Worm (Caenorhabditis elegans) whole organism, young adult: ENCODE data around the gene W06D11.3.

Experiments
- ama-1 ChIP-seq, 3 experiments: fragments of 150-350 bp in 1 of 3; sonication (generic microtip) in 2 of 3; optimal IDR thresholded peaks; 2 replicates each; lab custom pipeline; 2014 to 2018; ENCODE audit warnings: missing biosample characterization in 2 of 3, missing genetic modification characterization in 2 of 3, missing genetic modification reagents in 2 of 3
- bed-2 ChIP-seq: fragments of 200-800 bp; sonication (Bioruptor generic); IDR thresholded peaks from 2 replicates; pipeline ENCODE4 v1.3.6; 2022; ENCODE audit warnings: missing genetic modification reagents, missing genetic modification characterization, missing compliant biosample characterization
- ceh-100 ChIP-seq: fragments of 200-800 bp; sonication (Bioruptor generic); IDR thresholded peaks from 2 replicates; pipeline ENCODE4 v1.3.6; 2022; ENCODE audit warnings: missing genetic modification reagents, missing genetic modification characterization, missing compliant biosample characterization
- dpl-1 ChIP-seq: fragments of 150-350 bp; optimal IDR thresholded peaks from 2 replicates; lab custom pipeline; 2014; ENCODE audit warnings: missing biosample characterization, missing genetic modification reagents, missing genetic modification characterization
- fkh-3 ChIP-seq: sonication (generic microtip); optimal IDR thresholded peaks from 2 replicates; lab custom pipeline; 2016; ENCODE audit warnings: mild to moderate bottlenecking, missing genetic modification characterization, missing compliant biosample characterization
- gei-17 ChIP-seq: fragments of 200-800 bp; sonication (Bioruptor generic); optimal IDR thresholded peaks from 2 replicates; lab custom pipeline; 2018; ENCODE audit warnings: mild to moderate bottlenecking, missing genetic modification characterization, missing compliant biosample characterization
- hmg-1.2 ChIP-seq: fragments of 200-800 bp; sonication (Bioruptor generic); IDR thresholded peaks from 2 replicates; pipeline ENCODE4 v1.3.6; 2022; ENCODE audit warnings: missing genetic modification reagents, missing genetic modification characterization, missing compliant biosample characterization
- hmg-20 ChIP-seq: fragments of 200-800 bp; sonication (Bioruptor generic); IDR thresholded peaks from 2 replicates; pipeline ENCODE4 v1.3.6; 2022; ENCODE audit warnings: missing genetic modification reagents, missing genetic modification characterization, missing compliant biosample characterization
- let-526 ChIP-seq: fragments of 200-800 bp; sonication (Bioruptor generic); IDR thresholded peaks from 2 replicates; pipeline ENCODE4 v1.3.6; 2022; ENCODE audit warnings: missing genetic modification reagents, missing genetic modification characterization, missing compliant biosample characterization
- mxl-1 ChIP-seq: sonication (generic microtip); optimal IDR thresholded peaks from 2 replicates; lab custom pipeline; 2016; ENCODE audit warnings: missing genetic modification characterization, missing compliant biosample characterization
- snpc-4 ChIP-seq, 5 experiments: fragments of 150-350 bp in 1 of 5; sonication (generic microtip) in 4 of 5; optimal IDR thresholded peaks; 2 replicates each; lab custom pipeline; 2014 to 2018; ENCODE audit warnings: missing genetic modification characterization in 5 of 5, missing biosample characterization in 3 of 5, antibody characterized with exemption in 2 of 5, mild to moderate bottlenecking in 2 of 5, missing compliant biosample characterization in 2 of 5, missing genotype in 2 of 5, moderate library complexity in 2 of 5, missing genetic modification reagents in 1 of 5
- ztf-18 ChIP-seq: sonication (generic microtip); optimal IDR thresholded peaks from 2 replicates; lab custom pipeline; 2016; ENCODE audit warnings: missing genotype, mild to moderate bottlenecking, missing genetic modification characterization, missing compliant biosample characterization

- TF ChIP-seq snpc-4 (GFP tag; optimal IDR thresholded peaks at IDR 0.05; lab: Kevin White, UChicago) (no peak), snpc-4 (tag; optimal IDR thresholded peaks at IDR 0.05; lab: Kevin White, UChicago) (no peak), ceh-100 (GFP tag; lab: Robert Waterston, UW) (no peak), hmg-1.2 (GFP tag; lab: Robert Waterston, UW) (no peak), gei-17 (GFP tag; lab: Kevin White, UChicago) (no peak), dpl-1 (GFP tag; lab: Kevin White, UChicago) (no peak), hmg-20 (no peak), mxl-1 (tag; lab: Kevin White, UChicago) (no peak), fkh-3 (tag; lab: Kevin White, UChicago) (no peak), let-526 (GFP tag; lab: Robert Waterston, UW) (no peak), bed-2 (GFP tag; lab: Robert Waterston, UW) (no peak), ztf-18 (tag; lab: Kevin White, UChicago) (no peak), ama-1 (optimal IDR thresholded peaks at IDR 0.05; lab: Kevin White, UChicago) (no peak), ama-1 (GFP tag; optimal IDR thresholded peaks at IDR 0.05; lab: Kevin White, UChicago) (no peak)
These were observed 44.8 kb downstream of the W06D11.3 start, which contains the start of the genes nspc-9 and nspc-10 for ce11 chrX:12343279-12343678.
